Worm (Caenorhabditis elegans): ENCODE results near the gene lea-1.
A peak's percentile ranks its signal among the peaks of the same experiment; 100 is the strongest.

The lea-1 gene

DNA sequence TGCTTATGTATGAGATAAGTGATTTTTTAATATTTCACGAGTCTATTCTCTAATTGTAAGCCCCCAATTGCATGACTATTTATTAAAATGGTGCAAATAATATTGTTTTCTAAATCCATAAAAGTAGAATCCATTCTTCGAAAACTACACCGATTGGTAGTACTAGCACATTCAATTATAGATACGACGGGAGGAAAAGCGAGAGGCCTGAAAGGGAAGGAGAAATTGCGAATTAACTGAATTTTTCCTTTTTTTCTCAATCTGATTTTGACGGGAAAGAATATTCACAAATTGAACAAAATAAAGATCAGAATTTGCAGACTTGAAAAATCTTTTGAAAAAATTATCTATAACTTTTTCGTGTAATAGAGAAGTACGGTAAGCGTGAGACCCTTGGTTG, 34.5 kb upstream of the lea-1 start:
- TF ChIP-seq ekl-4 (GFP tag; IDR thresholded peaks at IDR 0.05) (no peak), B0336.3 (GFP tag; IDR thresholded peaks at IDR 0.05) (no peak), attf-5 (GFP tag; optimal IDR thresholded peaks at IDR 0.05) (no peak), F55B11.4 (tag; optimal IDR thresholded peaks at IDR 0.05; ENCODE audit: borderline replicate concordance, insufficient read depth) (no peak), him-1 (tag; optimal IDR thresholded peaks at IDR 0.05) (no peak), lin-35 (GFP tag; optimal IDR thresholded peaks at IDR 0.05) (no peak), Y67H2A.10 (GFP tag; conservative IDR thresholded peaks at IDR 0.05) (no peak), ztf-6 (GFP tag; IDR thresholded peaks at IDR 0.05) (no peak), F52B5.7 (tag; optimal IDR thresholded peaks at IDR 0.05) (no peak), chd-7 (tag; optimal IDR thresholded peaks at IDR 0.05) (no peak), madf-8 (GFP tag; conservative IDR thresholded peaks at IDR 0.05) (no peak), nhr-27 (tag; optimal IDR thresholded peaks at IDR 0.05) (no peak), ztf-22 (GFP tag; optimal IDR thresholded peaks at IDR 0.05) (no peak), Y53G8AR.9 (GFP tag; conservative IDR thresholded peaks at IDR 0.05) (no peak), pbrm-1 (GFP tag; IDR thresholded peaks at IDR 0.05) (no peak), madf-6 (GFP tag; IDR thresholded peaks at IDR 0.05) (no peak), athp-1 (tag; optimal IDR thresholded peaks at IDR 0.05) (no peak), F57A8.1 (GFP tag; optimal IDR thresholded peaks at IDR 0.05) (no peak)

DNA sequence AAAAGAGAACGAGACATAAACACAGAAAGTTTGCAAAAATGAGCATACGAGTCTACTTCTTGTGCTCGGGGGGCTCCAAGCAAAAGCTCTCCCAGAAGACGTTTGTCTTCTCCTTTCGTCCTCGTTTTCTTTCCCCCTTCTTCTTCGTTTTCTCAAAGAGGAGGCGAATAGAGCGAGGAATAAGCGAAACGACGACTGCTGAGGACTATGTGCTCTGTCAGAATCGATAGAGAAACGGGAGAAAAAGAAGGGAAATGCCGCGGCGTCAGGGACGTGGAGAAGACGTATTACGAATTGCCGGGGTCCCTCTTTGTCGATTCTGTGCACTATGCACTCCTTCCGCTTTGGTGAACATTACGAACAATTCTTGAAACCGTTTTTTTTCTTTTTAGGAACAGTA, 33.3 kb upstream of the lea-1 start:
- TF ChIP-seq madf-8 (GFP tag; conservative IDR thresholded peaks at IDR 0.05) (no peak), madf-10 (tag; optimal IDR thresholded peaks at IDR 0.05) (no peak), ztf-25 (GFP tag; IDR thresholded peaks at IDR 0.05) (no peak), D2030.7 (GFP tag; IDR thresholded peaks at IDR 0.05) (peak; percentile 41), rcor-1 (GFP tag; IDR thresholded peaks at IDR 0.05) (peak; percentile 20; the same call in 1 of the 2 replicates), lsl-1 (GFP tag; optimal IDR thresholded peaks at IDR 0.05) (no peak), T07F8.4 (tag; optimal IDR thresholded peaks at IDR 0.05) (no peak), ztf-28 (GFP tag; IDR thresholded peaks at IDR 0.05) (no peak), aptf-3 (GFP tag; IDR thresholded peaks at IDR 0.05) (no peak), atf-7 (tag; optimal IDR thresholded peaks at IDR 0.05) (peak; percentile 28), snpc-3.4 (tag; optimal IDR thresholded peaks at IDR 0.05) (peak; percentile 16), B0035.1 (tag; optimal IDR thresholded peaks at IDR 0.05) (no peak), ekl-4 (GFP tag; IDR thresholded peaks at IDR 0.05) (peak; percentile 46; the same call in 1 of the 2 replicates), pbrm-1 (GFP tag; IDR thresholded peaks at IDR 0.05) (peak; percentile 58; the same call in 1 of the 2 replicates), C17E4.6 (GFP tag; IDR thresholded peaks at IDR 0.05) (peak; percentile 62; the same call in 1 of the 2 replicates), B0336.3 (GFP tag; IDR thresholded peaks at IDR 0.05) (peak; percentile 84), C06A6.2 (GFP tag; conservative IDR thresholded peaks at IDR 0.05) (no peak), egrh-3 (GFP tag; IDR thresholded peaks at IDR 0.05) (no peak), die-1 (tag; optimal IDR thresholded peaks at IDR 0.05) (peak; percentile 23), snpc-1.3 (tag; optimal IDR thresholded peaks at IDR 0.05; ENCODE audit: insufficient read depth) (no peak), gei-17 (GFP tag; optimal IDR thresholded peaks at IDR 0.05) (no peak), egl-44 (GFP tag; IDR thresholded peaks at IDR 0.05) (no peak), lin-26 (GFP tag; IDR thresholded peaks at IDR 0.05) (peak; percentile 45; the same call in 1 of the 2 replicates), F39B2.1 (GFP tag; IDR thresholded peaks at IDR 0.05) (no peak), ztf-26 (tag; optimal IDR thresholded peaks at IDR 0.05) (no peak), madf-3 (GFP tag; IDR thresholded peaks at IDR 0.05) (no peak), athp-1 (tag; optimal IDR thresholded peaks at IDR 0.05) (peak; percentile 33), him-1 (tag; optimal IDR thresholded peaks at IDR 0.05) (no peak), F23B12.7 (tag; optimal IDR thresholded peaks at IDR 0.05; ENCODE audit: insufficient read depth) (no peak), nfyb-1 (GFP tag; IDR thresholded peaks at IDR 0.05) (0 out of 2 replicates have a peak, but pooled peaks have one; percentile 47), F52B5.7 (tag; optimal IDR thresholded peaks at IDR 0.05) (no peak), unc-130 (GFP tag; optimal IDR thresholded peaks at IDR 0.05) (no peak), snpc-4 (GFP tag; optimal IDR thresholded peaks at IDR 0.05) (no peak), snpc-4 (tag; optimal IDR thresholded peaks at IDR 0.05) (peak in 2 of 4 experiments; percentile 24 to 26), K12H6.12 (tag; optimal IDR thresholded peaks at IDR 0.05) (peak; percentile 13), ztf-22 (GFP tag; optimal IDR thresholded peaks at IDR 0.05) (no peak)
